Worm (Caenorhabditis elegans) whole organism, L1 larva: ENCODE results near the gene his-41.

Experiments
- C34B4.2 ChIP-seq: sonication (generic microtip); optimal IDR thresholded peaks from 2 replicates; lab custom pipeline; 2017; ENCODE audit warnings: mild to moderate bottlenecking, missing genetic modification characterization, missing compliant biosample characterization
- F16B12.6 ChIP-seq: fragments of 150-350 bp; optimal IDR thresholded peaks from 2 replicates; lab custom pipeline; 2014; ENCODE audit warnings: missing biosample characterization, missing genetic modification characterization
- alr-1 ChIP-seq: fragments of 200-800 bp; sonication (Bioruptor generic); optimal IDR thresholded peaks from 2 replicates; lab custom pipeline; 2018; ENCODE audit warnings: borderline replicate concordance, mild to moderate bottlenecking, missing genetic modification characterization, missing compliant biosample characterization
- aly-2 ChIP-seq: fragments of 150-350 bp; optimal IDR thresholded peaks from 2 replicates; lab custom pipeline; 2014; ENCODE audit warnings: missing biosample characterization, missing genetic modification characterization
- ama-1 ChIP-seq: fragments of 150-350 bp; optimal IDR thresholded peaks from 2 replicates; lab custom pipeline; 2014
- blmp-1 ChIP-seq: fragments of 150-350 bp; optimal IDR thresholded peaks from 2 replicates; lab custom pipeline; 2014; ENCODE audit warnings: missing biosample characterization, missing genetic modification characterization
- ceh-63 ChIP-seq: fragments of 200-800 bp; sonication (Bioruptor generic); optimal IDR thresholded peaks from 2 replicates; lab custom pipeline; 2018; ENCODE audit warnings: mild to moderate bottlenecking, missing genetic modification characterization, missing compliant biosample characterization
- ceh-8 ChIP-seq: fragments of 200-800 bp; sonication (Bioruptor generic); optimal IDR thresholded peaks from 2 replicates; lab custom pipeline; 2018; ENCODE audit warnings: mild to moderate bottlenecking, missing genetic modification characterization, moderate library complexity, missing compliant biosample characterization
- ceh-88 ChIP-seq: fragments of 200-800 bp; sonication (Bioruptor generic); IDR thresholded peaks from 2 replicates; pipeline ENCODE4 v1.3.6; 2022; ENCODE audit warnings: missing genetic modification characterization, missing compliant biosample characterization
- ces-1 ChIP-seq: fragments of 150-350 bp; optimal IDR thresholded peaks from 2 replicates; lab custom pipeline; 2014; ENCODE audit warnings: missing biosample characterization, missing genetic modification reagents, missing genetic modification characterization
- dpl-1 ChIP-seq, 3 experiments: fragments of 150-350 bp in 2 of 3; sonication (generic microtip) in 1 of 3; optimal IDR thresholded peaks; 2 replicates each; lab custom pipeline; 2014 to 2017; ENCODE audit warnings: missing biosample characterization in 3 of 3, missing genetic modification characterization in 3 of 3, missing genetic modification reagents in 3 of 3
- efl-1 ChIP-seq, 4 experiments: fragments of 150-350 bp; optimal IDR thresholded peaks in 3 of 4; peaks in 1 of 4; 1 replicate in 1 of 4; 2 replicates in 3 of 4; lab custom pipeline; 2014; ENCODE audit warnings: missing biosample characterization in 2 of 4, missing genetic modification characterization in 2 of 4, missing genetic modification reagents in 2 of 4
- egl-13 ChIP-seq: sonication (generic microtip); optimal IDR thresholded peaks from 2 replicates; lab custom pipeline; 2016; ENCODE audit warnings: missing genotype, missing genetic modification reagents, missing genetic modification characterization, missing compliant biosample characterization
- egl-27 ChIP-seq, 2 experiments: fragments of 150-350 bp in 1 of 2; sonication (generic microtip); optimal IDR thresholded peaks; 3 replicates each; lab custom pipeline; 2017 to 2018; ENCODE audit warnings: missing biosample characterization in 2 of 2, missing genetic modification characterization in 2 of 2, missing genetic modification reagents in 2 of 2
- elt-3 ChIP-seq, 6 experiments: fragments of 150-350 bp in 1 of 6; sonication (generic microtip); optimal IDR thresholded peaks; 2 replicates each; lab custom pipeline; 2017 to 2018; ENCODE audit warnings: missing biosample characterization in 6 of 6, missing genetic modification characterization in 6 of 6, inconsistent platforms in 1 of 6
- fkh-8 ChIP-seq: sonication (generic microtip); optimal IDR thresholded peaks from 2 replicates; lab custom pipeline; 2016; ENCODE audit warnings: mild to moderate bottlenecking, missing genetic modification characterization, missing compliant biosample characterization
- hlh-17 ChIP-seq: fragments of 200-800 bp; sonication (Bioruptor generic); optimal IDR thresholded peaks from 2 replicates; lab custom pipeline; 2018; ENCODE audit warnings: missing genetic modification characterization, mild to moderate bottlenecking, missing compliant biosample characterization, moderate library complexity, borderline replicate concordance
- isw-1 ChIP-seq: fragments of 200-800 bp; sonication (Bioruptor generic); IDR thresholded peaks from 2 replicates; pipeline ENCODE4 v1.3.6; 2022; ENCODE audit warnings: missing genetic modification characterization, missing compliant biosample characterization
- lin-13 ChIP-seq: fragments of 150-350 bp; optimal IDR thresholded peaks from 2 replicates; lab custom pipeline; 2014; ENCODE audit warnings: missing biosample characterization, missing genetic modification reagents, missing genetic modification characterization
- lin-14 ChIP-seq: fragments of 200-800 bp; sonication (Bioruptor generic); optimal IDR thresholded peaks from 2 replicates; lab custom pipeline; 2018; ENCODE audit warnings: mild to moderate bottlenecking, missing genetic modification characterization, moderate library complexity, missing compliant biosample characterization
- lin-15B ChIP-seq: fragments of 150-350 bp; sonication (generic microtip); optimal IDR thresholded peaks from 3 replicates; lab custom pipeline; 2014; ENCODE audit warnings: missing biosample characterization, missing genetic modification characterization
- lin-35 ChIP-seq, 2 experiments: fragments of 150-350 bp; optimal IDR thresholded peaks; 2 replicates each; lab custom pipeline; 2014; ENCODE audit warnings: missing biosample characterization in 2 of 2, missing genetic modification characterization in 2 of 2, missing genetic modification reagents in 2 of 2
- lir-3 ChIP-seq: sonication (generic microtip); optimal IDR thresholded peaks from 2 replicates; lab custom pipeline; 2016; ENCODE audit warnings: mild to moderate bottlenecking, missing genetic modification characterization, moderate library complexity, missing compliant biosample characterization; ENCODE audit not compliant: poor library complexity
- lsy-2 ChIP-seq, 2 experiments: fragments of 150-350 bp; optimal IDR thresholded peaks; 2 replicates each; lab custom pipeline; 2014; ENCODE audit warnings: missing biosample characterization in 2 of 2, missing genetic modification characterization in 2 of 2
- mab-9 ChIP-seq: fragments of 200-800 bp; sonication (Bioruptor generic); IDR thresholded peaks from 2 replicates; pipeline ENCODE4 v1.3.6; 2022; ENCODE audit warnings: missing genetic modification reagents, missing genetic modification characterization, missing compliant biosample characterization
- mdl-1 ChIP-seq, 2 experiments: fragments of 150-350 bp; optimal IDR thresholded peaks; 2 replicates each; lab custom pipeline; 2014 to 2017; ENCODE audit warnings: missing biosample characterization in 2 of 2, missing genetic modification characterization in 2 of 2, inconsistent platforms in 1 of 2
- mep-1 ChIP-seq: fragments of 150-350 bp; optimal IDR thresholded peaks from 2 replicates; lab custom pipeline; 2014; ENCODE audit warnings: missing biosample characterization, missing genetic modification characterization
- nhr-12 ChIP-seq: sonication (generic microtip); optimal IDR thresholded peaks from 2 replicates; lab custom pipeline; 2017; ENCODE audit warnings: missing biosample characterization, missing genetic modification characterization
- nhr-20 ChIP-seq: sonication (generic microtip); optimal IDR thresholded peaks from 2 replicates; lab custom pipeline; 2016; ENCODE audit warnings: mild to moderate bottlenecking, missing genetic modification characterization, missing compliant biosample characterization
- nhr-71 ChIP-seq: sonication (generic microtip); optimal IDR thresholded peaks from 2 replicates; lab custom pipeline; 2016; ENCODE audit warnings: mild to moderate bottlenecking, missing genetic modification characterization, moderate library complexity, missing compliant biosample characterization
- nhr-77 ChIP-seq: fragments of 150-350 bp; optimal IDR thresholded peaks from 2 replicates; lab custom pipeline; 2014; ENCODE audit warnings: missing biosample characterization, missing genetic modification characterization
- nhr-85 ChIP-seq: sonication (generic microtip); peaks from one replicate; lab custom pipeline; 2016; ENCODE audit warnings: missing genetic modification characterization, inconsistent platforms, missing compliant biosample characterization
- nhr-90 ChIP-seq: sonication (generic microtip); optimal IDR thresholded peaks from 2 replicates; lab custom pipeline; 2016; ENCODE audit warnings: mild to moderate bottlenecking, missing genetic modification characterization, missing compliant biosample characterization; ENCODE audit not compliant: poor library complexity
- pag-3 ChIP-seq: sonication (generic microtip); optimal IDR thresholded peaks from 2 replicates; lab custom pipeline; 2017; ENCODE audit warnings: missing genetic modification characterization, mild to moderate bottlenecking, missing compliant biosample characterization, antibody characterized with exemption, borderline replicate concordance; ENCODE audit not compliant: insufficient read depth
- rnt-1 ChIP-seq: sonication (generic microtip); optimal IDR thresholded peaks from 2 replicates; lab custom pipeline; 2016; ENCODE audit warnings: mild to moderate bottlenecking, missing genetic modification characterization, moderate library complexity, missing compliant biosample characterization
- snu-23 ChIP-seq: sonication (generic microtip); optimal IDR thresholded peaks from 2 replicates; lab custom pipeline; 2016; ENCODE audit warnings: missing genetic modification characterization, missing compliant biosample characterization
- swsn-7 ChIP-seq: sonication (generic microtip); optimal IDR thresholded peaks from 2 replicates; lab custom pipeline; 2016; ENCODE audit warnings: missing genetic modification characterization, missing compliant biosample characterization
- tbx-2 ChIP-seq: sonication (generic microtip); optimal IDR thresholded peaks from 2 replicates; lab custom pipeline; 2016; ENCODE audit warnings: missing genetic modification characterization, missing compliant biosample characterization
- unc-130 ChIP-seq: fragments of 150-350 bp; optimal IDR thresholded peaks from 2 replicates; lab custom pipeline; 2017; ENCODE audit warnings: missing biosample characterization, missing genetic modification characterization, inconsistent platforms
- unc-30 ChIP-seq: sonication (generic microtip); optimal IDR thresholded peaks from 2 replicates; lab custom pipeline; 2017; ENCODE audit warnings: missing biosample characterization, missing genetic modification characterization
- unc-86 ChIP-seq: sonication (generic microtip); optimal IDR thresholded peaks from 2 replicates; lab custom pipeline; 2016; ENCODE audit warnings: missing genetic modification characterization, missing compliant biosample characterization
- unc-98 ChIP-seq: fragments of 200-800 bp; sonication (Bioruptor generic); IDR thresholded peaks from 2 replicates; pipeline ENCODE4 v1.3.6; 2022; ENCODE audit warnings: missing genetic modification characterization, missing compliant biosample characterization
- xbp-1 ChIP-seq: sonication (generic microtip); optimal IDR thresholded peaks from 2 replicates; lab custom pipeline; 2016; ENCODE audit warnings: missing genetic modification characterization, missing compliant biosample characterization
- zip-4 ChIP-seq: fragments of 200-800 bp; sonication (Bioruptor generic); optimal IDR thresholded peaks from 2 replicates; lab custom pipeline; 2018; ENCODE audit warnings: mild to moderate bottlenecking, missing genetic modification characterization, moderate library complexity, missing compliant biosample characterization
- ztf-4 ChIP-seq: fragments of 150-350 bp; optimal IDR thresholded peaks from 2 replicates; lab custom pipeline; 2014; ENCODE audit warnings: missing biosample characterization, missing genetic modification characterization

The his-41 gene

ce11 chrV:9544176-9544632 lies 1.1 kb upstream of the his-41 start, which contains the start of gene mdf-1 (continued):
- TF ChIP-seq unc-86 (tag; lab: Kevin White, UChicago): peak; percentile 32
- TF ChIP-seq blmp-1 (tag; lab: Kevin White, UChicago): peak; percentile 62
- TF ChIP-seq mdl-1 (tag; optimal IDR thresholded peaks at IDR 0.05; lab: Kevin White, UChicago): peak in 1 of 2 experiments; percentile 45
- TF ChIP-seq ama-1 (lab: Kevin White, UChicago): peak; percentile 29

- TF ChIP-seq lin-13 (no peak), mep-1 (tag; lab: Kevin White, UChicago) (peak; percentile 1), nhr-85 (tag; lab: Kevin White, UChicago) (peak; percentile 50), efl-1 (optimal IDR thresholded peaks at IDR 0.05; lab: Kevin White, UChicago) (no peak), efl-1 (GFP tag; optimal IDR thresholded peaks at IDR 0.05 in 1 of 2; lab: Kevin White, UChicago) (peak in 1 of 2 experiments; percentile 80), lsy-2 (tag; optimal IDR thresholded peaks at IDR 0.05; lab: Kevin White, UChicago) (peak in 1 of 2 experiments; percentile 27)
Measured at ce11 chrV:9546042-9546581, 776 bp downstream of the his-41 start, which contains the start of gene C50F4.6. TSS of gene C50F4.6 (plus strand) at chrV:9546092.

- TF ChIP-seq unc-98 (GFP tag; lab: Robert Waterston, UW): peak; percentile 38; the same call in 1 of the 2 replicates
- TF ChIP-seq rnt-1 (tag; lab: Kevin White, UChicago): peak; percentile 98
- TF ChIP-seq ztf-4 (tag; lab: Kevin White, UChicago): peak; percentile 98
- peak; percentile 96 for TF ChIP-seq ceh-8 (GFP tag; lab: Kevin White, UChicago)
- TF ChIP-seq lir-3 (tag; lab: Kevin White, UChicago): peak; percentile 92
- TF ChIP-seq lin-35 (GFP tag; optimal IDR thresholded peaks at IDR 0.05; lab: Kevin White, UChicago): peak; percentile 89 to 95
- peak; percentile 63 for TF ChIP-seq nhr-12
- peak; percentile 93 for TF ChIP-seq mab-9 (GFP tag; lab: Robert Waterston, UW)
- peak; percentile 78 to 99 (median 98) for TF ChIP-seq elt-3 (tag; optimal IDR thresholded peaks at IDR 0.05; lab: Kevin White, UChicago)
- TF ChIP-seq tbx-2 (tag; lab: Kevin White, UChicago): peak; percentile 98
- TF ChIP-seq unc-30 (tag; lab: Kevin White, UChicago): no peak
- TF ChIP-seq xbp-1 (tag; lab: Kevin White, UChicago): peak; percentile 99
- TF ChIP-seq alr-1 (tag; lab: Kevin White, UChicago): no peak
- TF ChIP-seq snu-23 (GFP tag; lab: Kevin White, UChicago): peak; percentile 99
- TF ChIP-seq zip-4: peak; percentile 92
- TF ChIP-seq ces-1: peak; percentile 2
- peak; percentile 62 for TF ChIP-seq C34B4.2 (tag; lab: Kevin White, UChicago)
- TF ChIP-seq lin-15B (tag; lab: Kevin White, UChicago): peak; percentile 92
- TF ChIP-seq nhr-77 (tag; lab: Kevin White, UChicago): peak; percentile 99
- TF ChIP-seq ceh-88 (GFP tag; lab: Robert Waterston, UW): peak; percentile 99
- peak; percentile 99 for TF ChIP-seq unc-130 (tag; lab: Kevin White, UChicago)
- TF ChIP-seq pag-3 (tag; lab: Kevin White, UChicago): peak; percentile 17
- TF ChIP-seq mdl-1 (tag; optimal IDR thresholded peaks at IDR 0.05; lab: Kevin White, UChicago): peak; percentile 30 to 97
- peak; percentile 99 for TF ChIP-seq nhr-20 (tag; lab: Kevin White, UChicago)
- TF ChIP-seq fkh-8: peak; percentile 100
- peak; percentile 100 for TF ChIP-seq swsn-7 (tag; lab: Kevin White, UChicago)
- peak; percentile 90 for TF ChIP-seq aly-2
- TF ChIP-seq egl-27 (tag; optimal IDR thresholded peaks at IDR 0.05; lab: Kevin White, UChicago): peak; percentile 83
- no peak for TF ChIP-seq hlh-17
- peak; percentile 99 for TF ChIP-seq egl-13 (tag; lab: Kevin White, UChicago)
- TF ChIP-seq nhr-90 (tag; lab: Kevin White, UChicago): peak; percentile 99
- TF ChIP-seq efl-1 (optimal IDR thresholded peaks at IDR 0.05; lab: Kevin White, UChicago): peak; percentile 93 to 96
- TF ChIP-seq efl-1 (GFP tag; optimal IDR thresholded peaks at IDR 0.05 in 1 of 2; lab: Kevin White, UChicago): peak; percentile 81 to 99
- TF ChIP-seq dpl-1 (GFP tag; optimal IDR thresholded peaks at IDR 0.05; lab: Kevin White, UChicago): peak; percentile 83 to 89 (median 85)
- TF ChIP-seq nhr-71 (tag; lab: Kevin White, UChicago): peak; percentile 99
- peak; percentile 43 for TF ChIP-seq ceh-63
- peak; percentile 76 for TF ChIP-seq F16B12.6 (tag; lab: Kevin White, UChicago)
- peak; percentile 95 for TF ChIP-seq isw-1 (GFP tag; lab: Robert Waterston, UW)
- peak; percentile 90 for TF ChIP-seq ama-1 (lab: Kevin White, UChicago)
- TF ChIP-seq lin-14: peak; percentile 100
- TF ChIP-seq blmp-1 (tag; lab: Kevin White, UChicago): peak; percentile 96
Measured at ce11 chrV:9546860-9547269, 1.5 kb downstream of the his-41 start, which contains the start of gene his-37. TSS of gene his-37 (plus strand) at chrV:9547105.
